Fruit fly (Drosophila melanogaster) whole organism, prepupa: ENCODE measurements around the gene CG32669.

ENCODE experiments used
- Blimp-1 ChIP-seq: fragments of 200-800 bp; sonication (Bioruptor generic); optimal IDR thresholded peaks from 3 replicates; lab custom pipeline; 2017; ENCODE audit warnings: missing biosample characterization, missing genetic modification characterization, mild to moderate bottlenecking, moderate library complexity, missing genetic modification reagents
- CG11294 ChIP-seq: fragments of 200-800 bp; sonication (Bioruptor generic); IDR thresholded peaks from 2 replicates; pipeline ENCODE4 v1.3.6; 2022; ENCODE audit warnings: missing biosample characterization, missing genetic modification characterization
- CG11762 ChIP-seq: fragments of 200-800 bp; sonication (Bioruptor generic); optimal IDR thresholded peaks from 3 replicates; lab custom pipeline; 2016; ENCODE audit warnings: missing biosample characterization, missing genetic modification characterization; ENCODE audit not compliant: insufficient read depth
- CG1621 ChIP-seq: fragments of 200-800 bp; sonication (Bioruptor generic); optimal IDR thresholded peaks from 3 replicates; lab custom pipeline; 2018; ENCODE audit warnings: missing biosample characterization, mild to moderate bottlenecking, missing genetic modification characterization
- CG3919 ChIP-seq: fragments of 200-800 bp; sonication (Bioruptor generic); optimal IDR thresholded peaks from 3 replicates; lab custom pipeline; 2016; ENCODE audit warnings: missing biosample characterization, missing genetic modification characterization
- CG6163 ChIP-seq: fragments of 200-800 bp; sonication (Bioruptor generic); IDR thresholded peaks from 3 replicates; pipeline ENCODE4 v1.3.6; 2022; ENCODE audit warnings: missing biosample characterization, missing genetic modification characterization
- CG6276 ChIP-seq: fragments of 200-800 bp; sonication (Bioruptor generic); optimal IDR thresholded peaks from 2 replicates; lab custom pipeline; 2017; ENCODE audit warnings: missing biosample characterization, mild to moderate bottlenecking, missing genetic modification characterization
- CG6808 ChIP-seq: fragments of 200-800 bp; sonication (Bioruptor generic); optimal IDR thresholded peaks from 3 replicates; lab custom pipeline; 2017; ENCODE audit warnings: missing biosample characterization, missing genetic modification characterization, mild to moderate bottlenecking, moderate library complexity, missing genetic modification reagents
- CG7368 ChIP-seq: fragments of 200-800 bp; sonication (Bioruptor generic); optimal IDR thresholded peaks from 3 replicates; lab custom pipeline; 2016; ENCODE audit warnings: missing biosample characterization, missing genetic modification characterization
- CG8319 ChIP-seq: fragments of 200-800 bp; sonication (Bioruptor generic); optimal IDR thresholded peaks from 3 replicates; lab custom pipeline; 2016; ENCODE audit warnings: missing biosample characterization, missing genetic modification characterization
- Eip93F ChIP-seq: fragments of 200-800 bp; sonication (Bioruptor generic); optimal IDR thresholded peaks from 2 replicates; lab custom pipeline; 2016; ENCODE audit warnings: missing biosample characterization, mild to moderate bottlenecking, missing genetic modification characterization
- Ets96B ChIP-seq: fragments of 200-800 bp; optimal IDR thresholded peaks from 2 replicates; lab custom pipeline; 2019; ENCODE audit warnings: missing biosample characterization, mild to moderate bottlenecking, missing genetic modification characterization, moderate library complexity
- Gug ChIP-seq: fragments of 200-800 bp; sonication (Bioruptor generic); IDR thresholded peaks from 2 replicates; pipeline ENCODE4 v1.3.6; 2022; ENCODE audit warnings: missing biosample characterization, missing genetic modification characterization
- Hr39 ChIP-seq: fragments of 200-800 bp; sonication (Bioruptor generic); optimal IDR thresholded peaks from 2 replicates; lab custom pipeline; 2016; ENCODE audit warnings: missing biosample characterization, missing genetic modification characterization
- Hr4 ChIP-seq: fragments of 200-800 bp; sonication (Bioruptor generic); optimal IDR thresholded peaks from 3 replicates; lab custom pipeline; 2016; ENCODE audit warnings: missing biosample characterization, missing genetic modification characterization
- Lpt ChIP-seq: fragments of 200-800 bp; sonication (Bioruptor generic); optimal IDR thresholded peaks from 3 replicates; lab custom pipeline; 2016; ENCODE audit warnings: missing biosample characterization, missing genetic modification characterization
- Met ChIP-seq: fragments of 200-800 bp; sonication (Bioruptor generic); optimal IDR thresholded peaks from 3 replicates; lab custom pipeline; 2016; ENCODE audit warnings: missing biosample characterization, missing genetic modification characterization
- OdsH ChIP-seq: fragments of 200-800 bp; sonication (Bioruptor generic); optimal IDR thresholded peaks from 3 replicates; lab custom pipeline; 2016; ENCODE audit warnings: missing biosample characterization, missing genetic modification characterization
- Sox15 ChIP-seq: fragments of 200-800 bp; sonication (Bioruptor generic); optimal IDR thresholded peaks from 3 replicates; lab custom pipeline; 2016; ENCODE audit warnings: missing biosample characterization, missing genetic modification characterization
- acj6 ChIP-seq: fragments of 200-800 bp; sonication (Bioruptor generic); optimal IDR thresholded peaks from 3 replicates; lab custom pipeline; 2016; ENCODE audit warnings: missing biosample characterization, missing genetic modification characterization
- dsx ChIP-seq: fragments of 200-800 bp; optimal IDR thresholded peaks from 3 replicates; lab custom pipeline; 2019; ENCODE audit warnings: missing biosample characterization, mild to moderate bottlenecking, missing genetic modification characterization, moderate library complexity; ENCODE audit not compliant: poor library complexity, severe bottlenecking
- eg ChIP-seq: fragments of 200-800 bp; sonication (Bioruptor generic); IDR thresholded peaks from 3 replicates; pipeline ENCODE4 v1.3.6; 2022; ENCODE audit warnings: missing biosample characterization, missing genetic modification characterization
- esn ChIP-seq: fragments of 200-800 bp; sonication (Bioruptor generic); optimal IDR thresholded peaks from 2 replicates; lab custom pipeline; 2016; ENCODE audit warnings: missing biosample characterization, mild to moderate bottlenecking, missing genetic modification characterization, moderate library complexity
- fd59A ChIP-seq: fragments of 200-800 bp; sonication (Bioruptor generic); optimal IDR thresholded peaks from 2 replicates; lab custom pipeline; 2017; ENCODE audit warnings: missing biosample characterization, mild to moderate bottlenecking, missing genetic modification characterization, missing genetic modification reagents
- fkh ChIP-seq: fragments of 200-800 bp; sonication (Bioruptor generic); optimal IDR thresholded peaks from 3 replicates; lab custom pipeline; 2017; ENCODE audit warnings: missing biosample characterization, mild to moderate bottlenecking, missing genetic modification characterization, moderate library complexity
- pdm3 ChIP-seq: fragments of 200-800 bp; sonication (Bioruptor generic); optimal IDR thresholded peaks from 3 replicates; lab custom pipeline; 2016; ENCODE audit warnings: missing biosample characterization, missing genetic modification characterization
- ss ChIP-seq, 2 experiments: fragments of 200-800 bp; sonication (Bioruptor generic); optimal IDR thresholded peaks; 2 replicates in 1 of 2; 3 replicates in 1 of 2; lab custom pipeline; 2017 to 2018; ENCODE audit warnings: mild to moderate bottlenecking in 2 of 2, missing biosample characterization in 2 of 2, missing genetic modification characterization in 2 of 2, moderate library complexity in 1 of 2
- svp ChIP-seq: fragments of 200-800 bp; sonication (Bioruptor generic); peaks from one replicate; lab custom pipeline; 2016; ENCODE audit warnings: missing biosample characterization, missing genetic modification characterization

CG32669 gene

DNA sequence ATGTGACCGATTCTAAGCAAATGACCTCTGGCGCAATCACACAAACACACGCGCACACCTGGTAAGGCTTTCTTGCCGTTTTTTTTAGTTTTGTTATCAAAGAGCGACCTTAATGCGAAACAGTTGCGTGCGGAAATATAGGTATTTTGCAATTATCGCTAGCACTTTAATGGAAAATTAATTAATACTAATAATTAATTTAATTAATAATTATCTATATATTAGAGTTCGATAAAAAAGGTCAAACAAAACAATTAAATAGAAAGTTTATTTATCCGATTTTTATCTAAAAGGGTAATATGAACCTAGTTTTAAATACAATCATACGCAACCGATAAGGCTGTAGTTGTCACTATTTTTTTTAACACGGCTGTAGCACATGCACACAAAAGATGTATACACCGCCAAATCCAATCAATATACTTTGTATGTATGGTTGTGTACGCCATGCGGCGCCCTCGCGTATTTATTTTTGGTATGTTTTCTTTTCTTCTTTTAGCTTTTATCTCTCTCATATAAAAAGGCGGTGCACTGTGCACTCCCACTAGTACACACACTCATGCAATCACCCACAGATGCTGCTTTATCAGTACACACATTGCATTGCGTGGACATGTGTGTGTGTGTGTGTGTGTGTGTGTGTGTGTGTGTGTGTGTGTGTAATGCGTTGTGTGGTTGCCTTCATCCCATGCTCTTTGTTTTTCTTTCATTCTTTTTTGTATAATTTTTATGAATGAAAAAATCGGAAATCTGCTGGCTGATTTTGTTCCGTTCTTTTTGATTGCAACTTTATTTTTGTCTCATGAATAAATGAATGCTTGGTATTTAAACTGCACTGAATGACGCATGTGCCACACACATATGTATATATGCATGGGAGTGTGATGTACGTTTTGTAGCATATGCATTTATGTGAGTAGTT is 42.2 kb downstream of the CG32669 start (continued):
- TF ChIP-seq pdm3 (GFP tag; lab: Kevin White, UChicago) (peak; percentile 19), Ets96B (peak; percentile 63), CG3919 (GFP tag; lab: Kevin White, UChicago) (peak; percentile 34), OdsH (GFP tag; lab: Kevin White, UChicago) (peak; percentile 68), CG1621 (tag; lab: Kevin White, UChicago) (no peak), Lpt (no peak), Hr4 (GFP tag; lab: Kevin White, UChicago) (peak; percentile 28), esn (GFP tag; lab: Kevin White, UChicago) (peak; percentile 49), Blimp-1 (GFP tag; lab: Kevin White, UChicago) (peak; percentile 33), CG6808 (GFP tag; lab: Kevin White, UChicago) (peak; percentile 9)

- TF ChIP-seq eg (GFP tag; lab: Robert Waterston, UW) (peak; percentile 6; the same call in 2 of the 3 replicates), Ets96B (no peak), CG6163 (GFP tag; lab: Robert Waterston, UW) (0 out of 3 replicates have a peak, but pooled peaks have one; percentile 8), dsx (GFP tag; lab: Kevin White, UChicago) (peak; percentile 29), Lpt (peak; percentile 32), acj6 (GFP tag; lab: Kevin White, UChicago) (no peak), ss (GFP tag; optimal IDR thresholded peaks at IDR 0.05; lab: Kevin White, UChicago) (no peak), CG1621 (tag; lab: Kevin White, UChicago) (peak; percentile 11), Hr4 (GFP tag; lab: Kevin White, UChicago) (no peak)
Observed at dm6 chrX:10801827-10802456, 42.9 kb downstream of the CG32669 start.

DNA sequence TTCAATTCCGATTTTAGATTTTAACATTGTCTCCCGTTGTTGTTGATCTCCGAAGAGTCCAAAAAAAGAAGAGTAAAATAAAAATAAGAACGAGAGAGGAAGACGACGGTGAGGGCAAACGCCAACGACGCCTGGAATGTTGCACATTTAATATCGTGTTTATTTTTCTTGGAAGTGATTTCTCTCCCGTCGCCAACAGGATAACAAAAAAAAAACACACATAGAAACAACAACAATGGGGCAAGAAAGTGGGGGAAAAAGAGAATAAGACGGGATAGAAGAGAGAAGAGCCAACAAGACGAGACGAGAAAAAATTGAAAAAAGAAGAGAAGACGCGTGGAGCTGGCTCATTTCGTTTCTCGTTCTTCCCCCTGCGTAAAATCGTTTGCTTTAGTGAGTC is 43.8 kb downstream of the CG32669 start:
- no peak for TF ChIP-seq CG8319
- TF ChIP-seq fd59A (GFP tag; lab: Kevin White, UChicago): no peak
- TF ChIP-seq eg (GFP tag; lab: Robert Waterston, UW): no peak; the same call in 2 of the 3 replicates
- no peak for TF ChIP-seq CG6808 (GFP tag; lab: Kevin White, UChicago)
- no peak for TF ChIP-seq Met (GFP tag; lab: Kevin White, UChicago)
- no peak for TF ChIP-seq Hr4 (GFP tag; lab: Kevin White, UChicago)
- no peak for TF ChIP-seq CG6276
- no peak for TF ChIP-seq CG7368 (GFP tag; lab: Kevin White, UChicago)
- no peak; the same call in 2 of the 3 replicates for TF ChIP-seq CG6163 (GFP tag; lab: Robert Waterston, UW)
- no peak for TF ChIP-seq svp
- TF ChIP-seq Sox15 (GFP tag; lab: Kevin White, UChicago): no peak
- TF ChIP-seq CG11762: no peak
- TF ChIP-seq Gug: no peak
- TF ChIP-seq ss (GFP tag; optimal IDR thresholded peaks at IDR 0.05; lab: Kevin White, UChicago): no peak
- no peak for TF ChIP-seq Eip93F (GFP tag; lab: Kevin White, UChicago)
- no peak for TF ChIP-seq Hr39
- TF ChIP-seq esn (GFP tag; lab: Kevin White, UChicago): no peak
- no peak for TF ChIP-seq CG11294
- no peak for TF ChIP-seq fkh (GFP tag; lab: Kevin White, UChicago)
